Worm (Caenorhabditis elegans) whole organism, L1 larva: ENCODE measurements around the gene snr-6.

Experiments used
- efl-1 ChIP-seq, 4 experiments: fragments of 150-350 bp; optimal IDR thresholded peaks in 3 of 4; peaks in 1 of 4; 1 replicate in 1 of 4; 2 replicates in 3 of 4; lab custom pipeline; 2014; ENCODE audit warnings: missing biosample characterization in 2 of 4, missing genetic modification characterization in 2 of 4, missing genetic modification reagents in 2 of 4
- lin-39 ChIP-seq: fragments of 150-350 bp; optimal IDR thresholded peaks from 2 replicates; lab custom pipeline; 2014; ENCODE audit warnings: missing biosample characterization, missing genetic modification reagents, missing genetic modification characterization
- lir-3 ChIP-seq: sonication (generic microtip); optimal IDR thresholded peaks from 2 replicates; lab custom pipeline; 2016; ENCODE audit warnings: mild to moderate bottlenecking, missing genetic modification characterization, moderate library complexity, missing compliant biosample characterization; ENCODE audit not compliant: poor library complexity
- nhr-11 ChIP-seq: fragments of 150-350 bp; optimal IDR thresholded peaks from 2 replicates; lab custom pipeline; 2014; ENCODE audit warnings: missing biosample characterization, missing genetic modification characterization

DNA sequence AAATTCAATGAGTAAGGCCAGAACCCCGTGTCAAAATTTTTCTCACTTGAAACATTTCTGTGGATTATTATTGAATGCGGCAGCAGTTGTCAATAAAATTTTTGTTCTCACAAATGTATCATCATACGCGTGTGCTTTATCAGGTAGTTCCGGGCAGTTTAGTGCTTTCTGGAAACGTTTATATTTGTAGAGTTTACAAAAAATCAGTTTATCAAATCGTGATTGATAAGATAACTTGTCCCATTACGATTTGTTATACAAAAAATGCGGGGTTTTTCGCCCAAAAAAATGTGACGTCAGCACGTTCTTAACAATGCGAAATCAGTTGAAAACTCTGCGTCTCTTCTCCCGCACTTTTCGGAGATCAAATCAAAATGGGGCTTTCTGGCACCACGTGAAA, 15.8 kb upstream of the snr-6 start:
- no peak for TF ChIP-seq efl-1 (optimal IDR thresholded peaks at IDR 0.05; lab: Kevin White, UChicago)
- peak in 1 of 2 experiments; percentile 62 for TF ChIP-seq efl-1 (GFP tag; optimal IDR thresholded peaks at IDR 0.05 in 1 of 2; lab: Kevin White, UChicago)
- no peak for TF ChIP-seq lir-3
- TF ChIP-seq nhr-11 = no peak
- no peak for TF ChIP-seq lin-39 (tag; lab: Kevin White, UChicago)
